Fruit fly (Drosophila melanogaster) ovary, adult (tissue): ENCODE results near the gene Cpr66D.

Experiments used
- CG17801 ChIP-seq: fragments of 200-800 bp; optimal IDR thresholded peaks from 2 replicates; lab custom pipeline; 2019; ENCODE audit warnings: missing biosample characterization, mild to moderate bottlenecking, missing genetic modification characterization, moderate library complexity; ENCODE audit not compliant: partially characterized antibody

The Cpr66D gene

DNA sequence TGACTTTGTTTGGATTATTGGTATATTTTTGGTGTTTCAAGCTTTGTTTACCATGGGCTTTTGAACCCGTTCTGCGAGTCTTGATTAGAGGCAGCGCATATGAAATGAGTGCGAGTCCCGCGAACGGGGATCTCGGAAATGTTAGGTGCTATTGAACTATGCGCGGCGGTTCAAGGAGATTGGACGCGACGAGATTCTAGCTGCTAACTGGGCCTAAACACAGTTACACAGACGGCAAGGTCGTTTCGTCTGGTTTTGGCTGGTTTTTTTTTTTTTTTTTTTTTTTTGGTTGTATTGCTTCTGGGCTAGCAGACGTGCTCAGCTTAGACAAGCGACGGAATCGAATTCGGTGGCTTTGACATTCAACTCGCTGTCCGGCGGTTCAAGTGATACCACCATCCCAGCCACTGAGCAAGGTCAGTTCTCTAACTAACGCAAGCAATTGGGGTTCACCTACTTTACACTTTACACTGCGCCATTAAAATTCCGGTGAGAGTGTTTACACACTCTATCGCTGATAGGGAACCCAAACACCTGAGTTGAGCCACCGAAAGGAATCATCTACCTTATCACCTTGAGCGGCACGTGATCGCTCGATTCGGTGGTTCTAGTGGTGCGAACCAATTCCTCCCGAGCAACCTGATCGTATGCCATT, 41.8 kb downstream of the Cpr66D start:
- TF ChIP-seq CG17801 (GFP tag; lab: Kevin White, UChicago), result no peak

DNA sequence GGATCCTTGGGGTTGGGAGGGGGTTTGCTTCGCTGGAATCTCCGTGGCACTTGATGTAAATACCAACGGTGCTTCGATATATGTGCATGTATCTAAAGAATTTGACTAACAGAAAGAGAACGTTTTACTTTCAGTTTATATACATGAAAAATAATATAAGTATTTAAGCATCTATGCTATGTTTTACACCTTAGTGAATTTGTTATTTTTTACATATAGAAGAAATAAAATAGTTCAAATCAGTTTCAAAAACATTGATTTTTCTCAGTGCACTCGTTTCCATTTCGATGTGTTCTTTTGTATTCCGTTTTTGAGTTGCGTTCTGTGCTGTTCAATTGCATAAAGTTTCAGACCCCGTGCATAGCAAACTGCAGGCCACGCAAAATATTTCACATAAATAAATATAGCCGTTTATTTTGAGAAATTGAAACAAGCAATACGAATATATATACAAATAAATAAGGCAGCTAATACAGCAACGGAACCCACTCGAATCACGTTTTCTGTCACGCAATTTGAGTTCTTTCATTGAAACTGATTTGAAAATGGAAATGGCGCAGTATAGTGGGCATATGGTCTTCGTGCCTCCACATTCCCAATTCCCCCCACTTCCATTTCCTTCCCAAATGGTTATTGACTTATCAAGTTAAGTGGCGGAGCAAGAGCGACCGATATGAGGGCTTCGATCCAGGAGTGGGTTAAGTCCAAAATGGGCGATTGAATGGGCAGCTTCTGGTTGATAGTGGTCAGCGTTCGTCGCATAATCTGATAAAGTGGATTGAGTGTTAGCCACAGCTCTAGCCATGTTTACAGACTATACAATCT, 42.5 kb downstream of the Cpr66D start:
- TF ChIP-seq CG17801 (GFP tag; lab: Kevin White, UChicago), result peak; percentile 43

DNA sequence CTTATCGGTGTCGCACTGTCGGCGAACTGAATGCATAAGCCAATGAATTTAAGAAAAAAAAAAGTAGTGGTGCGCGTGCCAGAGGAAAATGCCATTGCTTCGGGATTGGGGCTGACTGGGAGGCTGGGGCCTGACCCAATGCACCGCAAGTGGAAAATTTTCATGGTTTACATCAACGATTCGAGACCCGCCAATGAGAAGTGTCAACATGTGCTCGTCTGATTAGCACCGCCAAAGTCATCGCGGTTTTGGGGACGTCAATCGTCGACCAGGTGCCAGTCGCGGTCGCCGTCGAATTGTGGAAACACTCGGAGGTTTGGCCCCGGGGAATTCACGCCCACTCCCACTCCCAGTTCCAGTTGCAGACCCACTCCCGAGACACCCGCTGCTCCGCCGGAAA, 43.5 kb downstream of the Cpr66D start:
- no peak for TF ChIP-seq CG17801 (GFP tag; lab: Kevin White, UChicago)

DNA sequence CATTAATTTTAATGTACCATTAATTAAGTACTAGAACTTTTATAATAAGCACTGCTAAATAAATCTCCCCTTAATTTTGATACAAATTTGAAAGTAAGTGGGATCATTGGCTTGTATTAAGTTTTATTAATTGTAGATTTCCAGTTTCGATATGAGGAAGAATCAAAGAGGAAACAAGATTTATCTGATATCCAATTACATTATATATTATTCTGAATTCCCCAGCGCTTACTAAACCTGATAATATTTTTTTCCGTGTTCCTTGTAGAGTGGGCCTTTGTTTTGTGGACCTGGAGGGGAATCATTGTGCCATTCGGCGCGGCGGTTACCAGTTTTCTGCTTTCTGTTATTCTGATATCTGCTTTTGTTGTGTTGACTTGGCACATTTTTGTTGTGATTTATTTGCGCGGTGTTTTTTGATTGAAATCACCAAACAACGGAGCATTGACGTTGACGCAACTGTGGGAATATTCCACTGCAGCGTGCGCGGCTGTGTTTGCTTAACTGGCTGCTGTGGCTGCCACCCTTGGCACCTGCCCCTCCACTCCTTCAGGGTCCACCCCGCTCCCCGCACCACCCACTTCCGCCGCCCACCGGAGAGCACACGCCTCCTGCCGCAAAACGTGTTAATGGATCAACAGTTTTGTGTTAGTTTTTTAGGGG, 44.3 kb downstream of the Cpr66D start:
- TF ChIP-seq CG17801 (GFP tag; lab: Kevin White, UChicago), result no peak

DNA sequence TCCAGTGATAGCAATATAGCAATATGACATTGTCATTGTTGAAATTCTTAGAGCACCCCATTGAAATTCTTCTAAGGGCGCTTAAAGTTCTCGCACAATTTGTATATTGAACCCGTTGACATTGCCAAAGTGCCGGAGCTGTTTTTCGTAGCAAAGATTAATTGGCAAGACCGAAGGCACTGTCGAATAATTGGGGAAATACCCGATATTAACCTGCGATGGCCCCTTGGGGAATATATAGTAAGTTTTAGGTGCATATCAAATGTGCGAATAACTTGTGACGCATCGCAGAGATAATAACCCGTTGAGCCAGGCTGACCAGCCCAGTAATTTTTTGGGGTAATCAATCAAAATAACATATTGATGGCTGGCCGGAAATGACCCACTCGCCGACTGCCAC, 46.4 kb downstream of the Cpr66D start:
- no peak for TF ChIP-seq CG17801 (GFP tag; lab: Kevin White, UChicago)

DNA sequence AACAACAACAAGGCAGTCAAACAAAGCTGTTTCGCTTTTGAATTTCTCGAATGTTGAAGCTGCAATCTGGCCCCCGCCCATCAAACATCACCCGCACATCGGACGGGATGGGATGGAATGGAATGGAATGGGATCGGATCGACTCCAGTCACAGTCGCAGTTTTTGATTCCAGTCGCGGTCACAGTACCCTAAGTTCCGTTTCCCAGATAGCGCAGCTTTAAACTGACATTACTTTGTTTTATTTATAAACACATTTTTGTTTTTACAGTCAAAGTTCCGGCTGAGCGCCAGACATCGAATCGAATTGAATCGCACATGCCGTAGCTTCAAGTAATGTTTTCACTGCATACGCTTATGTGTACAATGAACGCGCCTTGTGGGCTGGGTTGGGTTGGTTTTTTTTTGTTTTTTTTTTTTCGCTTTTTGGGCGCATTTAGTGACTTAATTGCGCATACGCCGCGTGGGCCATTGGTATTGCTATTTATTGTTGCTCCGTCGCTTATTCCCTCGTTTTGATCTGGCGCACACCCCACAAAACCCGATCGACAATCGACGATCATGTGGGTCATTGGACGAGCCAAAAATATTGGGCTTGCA, 48.6 kb downstream of the Cpr66D start:
- peak; percentile 30 for TF ChIP-seq CG17801 (GFP tag; lab: Kevin White, UChicago)

DNA sequence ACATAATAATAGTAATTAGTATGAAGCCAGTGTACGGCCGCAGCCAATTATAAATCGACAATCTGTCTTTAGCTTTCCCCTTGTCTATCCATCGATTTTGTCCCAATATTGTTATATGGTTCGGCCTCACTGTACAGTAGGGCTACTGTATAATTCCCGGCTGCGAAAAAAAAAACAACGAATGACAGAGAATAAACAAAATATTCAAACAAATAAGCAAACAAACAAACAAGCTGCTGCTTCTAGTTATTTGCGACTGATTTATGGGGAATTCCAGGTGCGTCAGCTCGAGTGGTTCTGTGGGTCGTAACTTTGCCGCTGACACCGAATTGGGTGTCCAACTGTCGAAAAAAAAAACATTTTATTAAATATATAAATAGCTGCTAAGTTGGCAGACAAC, 49.4 kb downstream of the Cpr66D start:
- TF ChIP-seq CG17801 (GFP tag; lab: Kevin White, UChicago), result no peak

DNA sequence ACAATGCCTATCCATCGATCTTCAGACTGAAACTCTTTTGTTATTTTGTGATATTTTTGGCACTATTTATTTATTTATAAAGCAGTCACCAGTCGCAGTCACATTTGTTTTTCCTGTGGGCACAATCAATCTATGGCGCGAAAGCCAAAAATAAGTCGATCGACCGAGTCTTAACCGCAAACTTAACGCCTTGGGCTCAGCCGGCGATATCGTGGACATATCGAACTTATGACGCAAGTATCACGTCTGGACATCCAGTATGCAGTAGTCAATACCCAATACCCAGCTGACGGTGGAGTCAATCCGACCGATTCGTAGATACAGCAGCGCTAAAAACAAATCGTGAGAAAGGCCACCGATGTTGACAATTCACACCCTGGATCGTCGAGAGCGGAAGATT, 50.4 kb downstream of the Cpr66D start:
- no peak for TF ChIP-seq CG17801 (GFP tag; lab: Kevin White, UChicago)

DNA sequence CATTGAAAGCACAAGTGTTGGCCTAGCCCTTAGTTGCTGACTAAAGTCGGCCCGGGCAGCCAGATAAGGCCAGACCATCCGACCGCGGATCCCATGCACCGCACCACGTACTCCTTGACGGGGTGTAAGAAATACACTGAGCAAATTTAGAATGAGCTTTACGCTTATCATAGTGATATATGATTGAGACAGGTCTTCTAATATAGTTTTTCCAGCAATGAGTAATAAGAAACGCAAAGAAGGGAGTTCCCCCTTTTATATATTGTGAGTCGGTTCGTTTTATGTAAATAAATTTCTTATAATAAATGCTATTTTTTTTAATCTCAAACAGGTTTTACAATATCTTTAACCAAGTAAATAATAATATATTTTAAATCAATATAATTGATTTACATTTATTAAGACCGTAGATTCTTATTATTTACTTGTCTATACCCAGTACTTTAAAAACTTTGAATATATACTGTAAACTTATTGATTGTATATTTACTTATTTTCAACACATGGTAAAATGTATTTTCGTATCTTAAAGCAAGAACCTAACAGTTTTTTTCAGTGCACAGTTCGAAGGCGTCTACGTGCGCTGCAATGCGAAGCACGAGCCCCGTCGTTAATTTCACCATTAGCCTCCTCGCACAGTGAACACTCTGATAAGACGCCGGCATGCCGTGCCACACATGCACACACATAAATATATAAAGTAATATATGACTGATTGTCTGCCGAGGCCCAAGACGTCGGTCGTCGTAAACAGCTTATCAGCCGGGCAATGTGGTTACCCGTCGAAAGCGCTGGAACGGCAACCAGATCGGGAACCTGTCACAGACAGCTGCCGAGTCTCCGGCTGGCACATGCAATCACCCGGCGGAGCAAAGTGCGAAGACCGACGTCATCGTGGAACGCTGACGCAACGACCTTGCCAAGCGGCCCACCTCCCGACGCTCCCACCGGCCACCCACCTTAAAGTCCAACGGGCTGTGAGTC, 51.9 kb downstream of the Cpr66D start:
- TF ChIP-seq CG17801 (GFP tag; lab: Kevin White, UChicago), result peak; percentile 70
